Worm (Caenorhabditis elegans) whole organism, L4 larva: ENCODE data around the gene nse-4.

ENCODE experiments used
- F10B5.3 ChIP-seq: sonication (generic microtip); optimal IDR thresholded peaks from 2 replicates; lab custom pipeline; 2016; ENCODE audit warnings: mild to moderate bottlenecking, missing genetic modification characterization, missing compliant biosample characterization
- T20F7.1 ChIP-seq: fragments of 200-800 bp; sonication (Bioruptor generic); optimal IDR thresholded peaks from 2 replicates; lab custom pipeline; 2018; ENCODE audit warnings: mild to moderate bottlenecking, missing genetic modification characterization, missing compliant biosample characterization
- ama-1 ChIP-seq: fragments of 150-350 bp; optimal IDR thresholded peaks from 2 replicates; lab custom pipeline; 2014; ENCODE audit warnings: inconsistent platforms, mixed read lengths
- egl-27 ChIP-seq: sonication (generic microtip); optimal IDR thresholded peaks from 3 replicates; lab custom pipeline; 2017; ENCODE audit warnings: missing biosample characterization, missing genetic modification reagents, missing genetic modification characterization
- mxl-2 ChIP-seq: fragments of 200-800 bp; sonication (Bioruptor generic); conservative IDR thresholded peaks from 2 replicates; pipeline ENCODE4 v1.3.6; 2022; ENCODE audit warnings: missing genetic modification reagents, missing genetic modification characterization, missing compliant biosample characterization
- snpc-4 ChIP-seq: fragments of 150-350 bp; optimal IDR thresholded peaks from 2 replicates; lab custom pipeline; 2014; ENCODE audit warnings: missing biosample characterization, missing genetic modification characterization
- zip-2 ChIP-seq: fragments of 150-350 bp; optimal IDR thresholded peaks from 2 replicates; lab custom pipeline; 2014; ENCODE audit warnings: missing biosample characterization, missing genetic modification characterization

- TF ChIP-seq ama-1 (no peak), snpc-4 (no peak), T20F7.1 (GFP tag; lab: Kevin White, UChicago) (no peak), zip-2 (tag; lab: Kevin White, UChicago) (no peak), egl-27 (tag; lab: Kevin White, UChicago) (no peak), mxl-2 (GFP tag; lab: Robert Waterston, UW) (no peak), F10B5.3 (tag; lab: Kevin White, UChicago) (no peak)
Observed at ce11 chrIV:11469698-11470591, 10.7 kb upstream of the nse-4 start, which contains the start of the genes C10C6.13 and wht-2.
